4 worm cellular contexts compared by ENCODE assay signal in genomic region chrIV:11914837-11915737, ce11.
TF ChIP-seq lines count a peak whose summit lies in the region.

fat-6 (minus strand) TSS chrIV:11915687.

TF ChIP-seq in whole organism, L1 larva, 84 proteins besides CTCF, POLR2A, EP300 and RAD21 (continued from another document):
- peak; percentile 58 for TF ChIP-seq lin-14 (GFP tag; optimal IDR thresholded peaks at IDR 0.05; lab: Kevin White, UChicago)
- no peak for TF ChIP-seq lin-13 (GFP tag; optimal IDR thresholded peaks at IDR 0.05; lab: Kevin White, UChicago)
- peak; percentile 2 for TF ChIP-seq nhr-47 (tag; optimal IDR thresholded peaks at IDR 0.05; lab: Kevin White, UChicago)
- TF ChIP-seq ceh-63 (GFP tag; optimal IDR thresholded peaks at IDR 0.05; lab: Kevin White, UChicago), result no peak
- TF ChIP-seq tbx-2 (tag; optimal IDR thresholded peaks at IDR 0.05; lab: Kevin White, UChicago), result no peak
- peak; percentile 24 for TF ChIP-seq tlp-1 (tag; optimal IDR thresholded peaks at IDR 0.05; lab: Kevin White, UChicago)
- TF ChIP-seq elt-3 (tag; optimal IDR thresholded peaks at IDR 0.05; lab: Kevin White, UChicago), result peak in 3 of 6 experiments; percentile 59 to 60 (median 59)
- TF ChIP-seq fkh-8 (tag; optimal IDR thresholded peaks at IDR 0.05; lab: Kevin White, UChicago), result no peak
- peak; percentile 23 for TF ChIP-seq blmp-1 (tag; optimal IDR thresholded peaks at IDR 0.05; lab: Kevin White, UChicago)
- TF ChIP-seq nhr-76 (tag; optimal IDR thresholded peaks at IDR 0.05; lab: Kevin White, UChicago), result no peak
- peak; percentile 31 for TF ChIP-seq nhr-71 (tag; optimal IDR thresholded peaks at IDR 0.05; lab: Kevin White, UChicago)
- TF ChIP-seq skn-1 (tag; optimal IDR thresholded peaks at IDR 0.05; lab: Kevin White, UChicago), result no peak
- peak in 1 of 2 experiments; percentile 21 for TF ChIP-seq mdl-1 (tag; optimal IDR thresholded peaks at IDR 0.05; lab: Kevin White, UChicago)

TF ChIP-seq in whole organism, L3 larva, 47 proteins besides CTCF, POLR2A, EP300 and RAD21 (continued from another document):
- TF ChIP-seq fkh-10 (GFP tag; optimal IDR thresholded peaks at IDR 0.05; lab: Kevin White, UChicago) (no peak), ceh-28 (tag; optimal IDR thresholded peaks at IDR 0.05; lab: Kevin White, UChicago) (no peak), unc-39 (tag; optimal IDR thresholded peaks at IDR 0.05; lab: Kevin White, UChicago) (no peak), ama-1 (optimal IDR thresholded peaks at IDR 0.05; lab: Kevin White, UChicago) (peak; percentile 38), pha-4 (tag; optimal IDR thresholded peaks at IDR 0.05; lab: Kevin White, UChicago) (no peak), lsy-12 (tag; optimal IDR thresholded peaks at IDR 0.05; lab: Kevin White, UChicago) (no peak), nhr-12 (tag; optimal IDR thresholded peaks at IDR 0.05; lab: Kevin White, UChicago) (no peak), ztf-11 (tag; optimal IDR thresholded peaks at IDR 0.05; lab: Kevin White, UChicago) (no peak), eor-1 (tag; optimal IDR thresholded peaks at IDR 0.05; lab: Kevin White, UChicago) (no peak), nhr-23 (tag; optimal IDR thresholded peaks at IDR 0.05; lab: Kevin White, UChicago) (peak; percentile 37), nhr-237 (tag; optimal IDR thresholded peaks at IDR 0.05; lab: Kevin White, UChicago) (no peak), hmg-11 (tag; optimal IDR thresholded peaks at IDR 0.05; lab: Kevin White, UChicago) (no peak), unc-62 (GFP tag; optimal IDR thresholded peaks at IDR 0.05; lab: Kevin White, UChicago) (no peak), jun-1 (tag; optimal IDR thresholded peaks at IDR 0.05; lab: Kevin White, UChicago) (peak; percentile 62)

TF ChIP-seq in whole organism, L4 larva, 104 proteins besides CTCF, POLR2A, EP300 and RAD21 (continued from another document and continues in another):
- TF ChIP-seq nhr-6 (tag; optimal IDR thresholded peaks at IDR 0.05; lab: Kevin White, UChicago), result no peak
- no peak for TF ChIP-seq R02D3.7 (tag; optimal IDR thresholded peaks at IDR 0.05; lab: Kevin White, UChicago)
- TF ChIP-seq egl-27 (tag; optimal IDR thresholded peaks at IDR 0.05; lab: Kevin White, UChicago), result no peak
- no peak for TF ChIP-seq nhr-42 (GFP tag; IDR thresholded peaks at IDR 0.05; lab: Robert Waterston, UW)
- TF ChIP-seq gei-8 (GFP tag; optimal IDR thresholded peaks at IDR 0.05; lab: Kevin White, UChicago), result no peak
- no peak for TF ChIP-seq aly-2 (tag; optimal IDR thresholded peaks at IDR 0.05; lab: Kevin White, UChicago)
- TF ChIP-seq D1046.2 (GFP tag; IDR thresholded peaks at IDR 0.05; lab: Robert Waterston, UW), result 0 out of 2 replicates have a peak, but pooled peaks have one; percentile 14
- no peak for TF ChIP-seq ceh-28 (tag; optimal IDR thresholded peaks at IDR 0.05; lab: Kevin White, UChicago)
- peak; percentile 26; the same call in 1 of the 2 replicates for TF ChIP-seq dmd-6 (GFP tag; IDR thresholded peaks at IDR 0.05; lab: Robert Waterston, UW)
- peak; percentile 11 for TF ChIP-seq rbr-2 (tag; optimal IDR thresholded peaks at IDR 0.05; lab: Kevin White, UChicago)
- TF ChIP-seq spr-3 (GFP tag; optimal IDR thresholded peaks at IDR 0.05; lab: Kevin White, UChicago), result no peak
- peak; percentile 52 for TF ChIP-seq nhr-10 (tag; optimal IDR thresholded peaks at IDR 0.05; lab: Kevin White, UChicago)
- TF ChIP-seq snpc-4 (tag; optimal IDR thresholded peaks at IDR 0.05; lab: Kevin White, UChicago), result no peak
- TF ChIP-seq Y75B8A.6 (GFP tag; IDR thresholded peaks at IDR 0.05; lab: Robert Waterston, UW), result peak; percentile 27; the same call in 1 of the 2 replicates
- no peak for TF ChIP-seq F26F4.8 (GFP tag; conservative IDR thresholded peaks at IDR 0.05; lab: Robert Waterston, UW)
- peak; percentile 34 for TF ChIP-seq T20F7.1 (GFP tag; optimal IDR thresholded peaks at IDR 0.05; lab: Kevin White, UChicago)
- TF ChIP-seq nhr-237 (tag; optimal IDR thresholded peaks at IDR 0.05; lab: Kevin White, UChicago), result no peak
- TF ChIP-seq hlh-11 (tag; optimal IDR thresholded peaks at IDR 0.05; lab: Kevin White, UChicago), result peak; percentile 46
- TF ChIP-seq ZK546.5 (tag; optimal IDR thresholded peaks at IDR 0.05; lab: Kevin White, UChicago), result no peak
- no peak for TF ChIP-seq ama-1 (optimal IDR thresholded peaks at IDR 0.05; lab: Kevin White, UChicago)
- no peak for TF ChIP-seq hif-1 (tag; optimal IDR thresholded peaks at IDR 0.05; lab: Kevin White, UChicago)
- no peak for TF ChIP-seq lin-29 (GFP tag; IDR thresholded peaks at IDR 0.05; lab: Robert Waterston, UW)
- TF ChIP-seq mxl-3 (GFP tag; optimal IDR thresholded peaks at IDR 0.05; lab: Kevin White, UChicago), result peak; percentile 16
- TF ChIP-seq tra-1 (GFP tag; IDR thresholded peaks at IDR 0.05; lab: Robert Waterston, UW), result no peak
- peak in 1 of 2 experiments; percentile 1 for TF ChIP-seq mdl-1 (tag; optimal IDR thresholded peaks at IDR 0.05; lab: Kevin White, UChicago)
- TF ChIP-seq ces-1 (GFP tag; optimal IDR thresholded peaks at IDR 0.05; lab: Kevin White, UChicago), result no peak
- no peak for TF ChIP-seq ztf-11 (tag; optimal IDR thresholded peaks at IDR 0.05; lab: Kevin White, UChicago)
- no peak for TF ChIP-seq nhr-76 (tag; optimal IDR thresholded peaks at IDR 0.05; lab: Kevin White, UChicago)
- no peak for TF ChIP-seq mxl-2 (GFP tag; conservative IDR thresholded peaks at IDR 0.05; lab: Robert Waterston, UW)
- TF ChIP-seq lin-39 (tag; optimal IDR thresholded peaks at IDR 0.05; lab: Kevin White, UChicago), result no peak
- no peak for TF ChIP-seq ceh-20 (GFP tag; IDR thresholded peaks at IDR 0.05; lab: Robert Waterston, UW)
- TF ChIP-seq ceh-82 (tag; optimal IDR thresholded peaks at IDR 0.05; lab: Kevin White, UChicago), result no peak
- no peak for TF ChIP-seq attf-4 (tag; optimal IDR thresholded peaks at IDR 0.05; lab: Kevin White, UChicago)
- TF ChIP-seq ctbp-1 (GFP tag; IDR thresholded peaks at IDR 0.05; lab: Robert Waterston, UW), result no peak
- TF ChIP-seq zfp-2 (tag; optimal IDR thresholded peaks at IDR 0.05; lab: Kevin White, UChicago), result no peak
- no peak for TF ChIP-seq snpc-1.2 (GFP tag; IDR thresholded peaks at IDR 0.05; lab: Robert Waterston, UW)
- TF ChIP-seq lin-15B (tag; optimal IDR thresholded peaks at IDR 0.05; lab: Kevin White, UChicago), result no peak
- TF ChIP-seq ztf-7 (tag; optimal IDR thresholded peaks at IDR 0.05; lab: Kevin White, UChicago), result no peak
- TF ChIP-seq arid-1 (GFP tag; conservative IDR thresholded peaks at IDR 0.05; lab: Robert Waterston, UW), result no peak
- TF ChIP-seq saeg-2 (GFP tag; IDR thresholded peaks at IDR 0.05; lab: Robert Waterston, UW), result no peak
- no peak for TF ChIP-seq hlh-30 (tag; optimal IDR thresholded peaks at IDR 0.05; lab: Kevin White, UChicago; ENCODE audit: insufficient read depth)
- TF ChIP-seq lim-7 (GFP tag; IDR thresholded peaks at IDR 0.05; lab: Robert Waterston, UW), result 0 out of 2 replicates have a peak, but pooled peaks have one; percentile 45
- TF ChIP-seq zip-2 (tag; optimal IDR thresholded peaks at IDR 0.05; lab: Kevin White, UChicago), result no peak
- peak; percentile 81 for TF ChIP-seq nhr-77 (tag; optimal IDR thresholded peaks at IDR 0.05; lab: Kevin White, UChicago)
- peak; percentile 35 for TF ChIP-seq lin-38 (GFP tag; IDR thresholded peaks at IDR 0.05; lab: Robert Waterston, UW)
- TF ChIP-seq cey-2 (tag; optimal IDR thresholded peaks at IDR 0.05; lab: Kevin White, UChicago; ENCODE audit: borderline replicate concordance, insufficient read depth), result peak; percentile 75
- TF ChIP-seq dmd-8 (GFP tag; IDR thresholded peaks at IDR 0.05; lab: Robert Waterston, UW), result no peak
- no peak for TF ChIP-seq nhr-111 (GFP tag; optimal IDR thresholded peaks at IDR 0.05; lab: Kevin White, UChicago)
- no peak for TF ChIP-seq Y48G9A.11 (GFP tag; IDR thresholded peaks at IDR 0.05; lab: Robert Waterston, UW)
- no peak for TF ChIP-seq nhr-41 (GFP tag; IDR thresholded peaks at IDR 0.05; lab: Robert Waterston, UW)
- no peak for TF ChIP-seq nhr-102 (tag; optimal IDR thresholded peaks at IDR 0.05; lab: Kevin White, UChicago)
- no peak for TF ChIP-seq pqm-1 (tag; optimal IDR thresholded peaks at IDR 0.05; lab: Kevin White, UChicago)
- no peak for TF ChIP-seq nhr-25 (tag; optimal IDR thresholded peaks at IDR 0.05; lab: Kevin White, UChicago; ENCODE audit: borderline replicate concordance, insufficient read depth)
- TF ChIP-seq F44E2.7 (GFP tag; IDR thresholded peaks at IDR 0.05; lab: Robert Waterston, UW), result no peak
- TF ChIP-seq unc-62 (GFP tag; optimal IDR thresholded peaks at IDR 0.05 in 1 of 2; lab: Kevin White, UChicago), result peak in 1 of 2 experiments; percentile 62
- no peak for TF ChIP-seq unc-62 (tag; optimal IDR thresholded peaks at IDR 0.05; lab: Kevin White, UChicago)

TF ChIP-seq in whole organism, young adult, 124 proteins besides CTCF, POLR2A, EP300 and RAD21 (continued from another document):
- TF ChIP-seq nhr-179 (tag; optimal IDR thresholded peaks at IDR 0.05; lab: Kevin White, UChicago) (no peak), atf-7 (tag; optimal IDR thresholded peaks at IDR 0.05; lab: Kevin White, UChicago) (peak; percentile 8), snpc-1.1 (tag; optimal IDR thresholded peaks at IDR 0.05; lab: Kevin White, UChicago; ENCODE audit: insufficient read depth) (no peak), Y67H2A.10 (GFP tag; conservative IDR thresholded peaks at IDR 0.05; lab: Robert Waterston, UW) (no peak), akir-1 (GFP tag; optimal IDR thresholded peaks at IDR 0.05; lab: Kevin White, UChicago) (no peak), F52B5.7 (tag; optimal IDR thresholded peaks at IDR 0.05; lab: Kevin White, UChicago) (no peak), ztf-18 (tag; optimal IDR thresholded peaks at IDR 0.05; lab: Kevin White, UChicago) (no peak), hlh-12 (tag; optimal IDR thresholded peaks at IDR 0.05; lab: Kevin White, UChicago) (no peak), hlh-26 (GFP tag; conservative IDR thresholded peaks at IDR 0.05; lab: Robert Waterston, UW) (no peak), lir-1 (GFP tag; conservative IDR thresholded peaks at IDR 0.05; lab: Robert Waterston, UW) (no peak), snpc-1.3 (tag; optimal IDR thresholded peaks at IDR 0.05; lab: Kevin White, UChicago; ENCODE audit: insufficient read depth) (no peak), K12H6.12 (tag; optimal IDR thresholded peaks at IDR 0.05; lab: Kevin White, UChicago) (no peak), lag-1 (GFP tag; IDR thresholded peaks at IDR 0.05; lab: Robert Waterston, UW) (no peak), madf-6 (GFP tag; IDR thresholded peaks at IDR 0.05; lab: Robert Waterston, UW) (0 out of 2 replicates have a peak, but pooled peaks have one; percentile 11), bed-2 (GFP tag; IDR thresholded peaks at IDR 0.05; lab: Robert Waterston, UW) (no peak), egrh-3 (GFP tag; IDR thresholded peaks at IDR 0.05; lab: Robert Waterston, UW) (no peak), nhr-80 (tag; optimal IDR thresholded peaks at IDR 0.05; lab: Kevin White, UChicago) (peak; percentile 43), egl-44 (GFP tag; IDR thresholded peaks at IDR 0.05; lab: Robert Waterston, UW) (no peak), nhr-120 (GFP tag; IDR thresholded peaks at IDR 0.05; lab: Robert Waterston, UW) (no peak), tlf-1 (GFP tag; optimal IDR thresholded peaks at IDR 0.05; lab: Kevin White, UChicago) (no peak), efl-1 (GFP tag; optimal IDR thresholded peaks at IDR 0.05; lab: Kevin White, UChicago) (no peak), attf-5 (GFP tag; optimal IDR thresholded peaks at IDR 0.05; lab: Kevin White, UChicago) (no peak), ceh-100 (GFP tag; IDR thresholded peaks at IDR 0.05; lab: Robert Waterston, UW) (no peak), aptf-2 (GFP tag; conservative IDR thresholded peaks at IDR 0.05; lab: Robert Waterston, UW) (no peak), rec-8 (tag; optimal IDR thresholded peaks at IDR 0.05; lab: Kevin White, UChicago) (no peak), Y53F4B.3 (GFP tag; IDR thresholded peaks at IDR 0.05; lab: Robert Waterston, UW) (no peak), madf-8 (GFP tag; conservative IDR thresholded peaks at IDR 0.05; lab: Robert Waterston, UW) (no peak), sdz-38 (tag; optimal IDR thresholded peaks at IDR 0.05; lab: Kevin White, UChicago) (no peak), him-1 (tag; optimal IDR thresholded peaks at IDR 0.05; lab: Kevin White, UChicago) (no peak), tbp1 (GFP tag; optimal IDR thresholded peaks at IDR 0.05; lab: Kevin White, UChicago) (no peak), ekl-4 (GFP tag; IDR thresholded peaks at IDR 0.05; lab: Robert Waterston, UW) (0 out of 2 replicates have a peak, but pooled peaks have one; percentile 30), ceh-91 (GFP tag; IDR thresholded peaks at IDR 0.05; lab: Robert Waterston, UW) (no peak), B0336.3 (GFP tag; IDR thresholded peaks at IDR 0.05; lab: Robert Waterston, UW) (peak; percentile 33; the same call in 1 of the 2 replicates), madf-10 (tag; optimal IDR thresholded peaks at IDR 0.05; lab: Kevin White, UChicago) (no peak), dpff-1 (tag; optimal IDR thresholded peaks at IDR 0.05; lab: Kevin White, UChicago) (no peak), gei-17 (GFP tag; optimal IDR thresholded peaks at IDR 0.05; lab: Kevin White, UChicago) (no peak), hmg-20 (GFP tag; IDR thresholded peaks at IDR 0.05; lab: Robert Waterston, UW) (no peak), lin-54 (GFP tag; optimal IDR thresholded peaks at IDR 0.05; lab: Kevin White, UChicago) (no peak), repo-1 (tag; optimal IDR thresholded peaks at IDR 0.05; lab: Kevin White, UChicago) (peak; percentile 75), nhr-90 (tag; optimal IDR thresholded peaks at IDR 0.05; lab: Kevin White, UChicago) (no peak), pha-4 (tag; optimal IDR thresholded peaks at IDR 0.05; lab: Kevin White, UChicago) (no peak), Y53G8AR.9 (GFP tag; conservative IDR thresholded peaks at IDR 0.05; lab: Robert Waterston, UW) (peak; percentile 58; the same call in 1 of the 2 replicates), egl-18 (GFP tag; IDR thresholded peaks at IDR 0.05; lab: Robert Waterston, UW) (no peak), somi-1 (GFP tag; optimal IDR thresholded peaks at IDR 0.05; lab: Kevin White, UChicago) (no peak), dpl-1 (GFP tag; optimal IDR thresholded peaks at IDR 0.05; lab: Kevin White, UChicago) (no peak), bed-1 (GFP tag; IDR thresholded peaks at IDR 0.05; lab: Robert Waterston, UW) (no peak), cebp-2 (GFP tag; IDR thresholded peaks at IDR 0.05; lab: Robert Waterston, UW) (no peak), tbx-9 (tag; optimal IDR thresholded peaks at IDR 0.05; lab: Kevin White, UChicago; ENCODE audit: borderline replicate concordance) (no peak), K11D2.4 (GFP tag; IDR thresholded peaks at IDR 0.05; lab: Robert Waterston, UW) (no peak), chd-7 (tag; optimal IDR thresholded peaks at IDR 0.05; lab: Kevin White, UChicago) (no peak), cebp-1 (GFP tag; IDR thresholded peaks at IDR 0.05; lab: Robert Waterston, UW) (no peak), cebp-1 (tag; optimal IDR thresholded peaks at IDR 0.05; lab: Kevin White, UChicago) (peak; percentile 20), unc-62 (GFP tag; optimal IDR thresholded peaks at IDR 0.05; lab: Kevin White, UChicago) (no peak), nhr-27 (tag; optimal IDR thresholded peaks at IDR 0.05; lab: Kevin White, UChicago) (no peak), ceh-58 (GFP tag; IDR thresholded peaks at IDR 0.05; lab: Robert Waterston, UW) (no peak), lin-26 (GFP tag; IDR thresholded peaks at IDR 0.05; lab: Robert Waterston, UW) (no peak), F55B11.4 (tag; optimal IDR thresholded peaks at IDR 0.05; lab: Kevin White, UChicago; ENCODE audit: borderline replicate concordance, insufficient read depth) (no peak), F39B2.1 (GFP tag; IDR thresholded peaks at IDR 0.05; lab: Robert Waterston, UW) (no peak), nfyb-1 (GFP tag; IDR thresholded peaks at IDR 0.05; lab: Robert Waterston, UW) (no peak), lsy-27 (tag; optimal IDR thresholded peaks at IDR 0.05; lab: Kevin White, UChicago; ENCODE audit: borderline replicate concordance, insufficient read depth) (no peak), B0261.1 (tag; optimal IDR thresholded peaks at IDR 0.05; lab: Kevin White, UChicago) (no peak), ztf-28 (GFP tag; IDR thresholded peaks at IDR 0.05; lab: Robert Waterston, UW) (no peak)
